Worm (Caenorhabditis elegans): ENCODE measurements around the gene myrf-2.

- no peak for TF ChIP-seq efl-1 (GFP tag; optimal IDR thresholded peaks at IDR 0.05)
- TF ChIP-seq nfya-1 (tag; optimal IDR thresholded peaks at IDR 0.05; ENCODE audit: borderline replicate concordance, insufficient read depth): no peak
- TF ChIP-seq ztf-22 (GFP tag; optimal IDR thresholded peaks at IDR 0.05): no peak
Measured at ce11 chrX:10183695-10184094, 10.5 kb downstream of the myrf-2 start, which contains the start of gene arrd-28.

Data from whole organism, young adult.